Worm (Caenorhabditis elegans): ENCODE measurements around the gene D1054.19.
A peak's percentile ranks its signal among the peaks of the same experiment; 100 is the strongest.

Gene D1054.19

ce11 chrV:10807862-10808327, 12.3 kb downstream of the D1054.19 start, which contains the start of gene plrg-1 (continued):
- peak; percentile 83 for TF ChIP-seq ttx-3 (tag; optimal IDR thresholded peaks at IDR 0.05)
- peak; percentile 94 for TF ChIP-seq ceh-34 (tag; optimal IDR thresholded peaks at IDR 0.05)
- TF ChIP-seq ceh-14 (tag; optimal IDR thresholded peaks at IDR 0.05): peak; percentile 95
- peak; percentile 93 for TF ChIP-seq ceh-31 (tag; optimal IDR thresholded peaks at IDR 0.05)
- peak; percentile 71 for TF ChIP-seq unc-42 (tag; optimal IDR thresholded peaks at IDR 0.05)
- peak; percentile 90 for TF ChIP-seq rnt-1 (tag; optimal IDR thresholded peaks at IDR 0.05)
- TF ChIP-seq lim-6 (tag; optimal IDR thresholded peaks at IDR 0.05): peak; percentile 74
- TF ChIP-seq ceh-9 (tag; optimal IDR thresholded peaks at IDR 0.05): no peak
- TF ChIP-seq pha-2 (tag; optimal IDR thresholded peaks at IDR 0.05): peak; percentile 82
- peak; percentile 75 for TF ChIP-seq nhr-232 (tag; optimal IDR thresholded peaks at IDR 0.05)
- TF ChIP-seq K09A11.1 (tag; optimal IDR thresholded peaks at IDR 0.05; ENCODE audit: insufficient read depth): peak; percentile 91
- no peak for TF ChIP-seq hlh-13 (GFP tag; optimal IDR thresholded peaks at IDR 0.05)
- no peak for TF ChIP-seq ceh-24 (tag; optimal IDR thresholded peaks at IDR 0.05)
- TF ChIP-seq tbx-2 (tag; optimal IDR thresholded peaks at IDR 0.05): peak; percentile 92
- TF ChIP-seq ama-1 (optimal IDR thresholded peaks at IDR 0.05): no peak
- TF ChIP-seq ceh-22 (tag; optimal IDR thresholded peaks at IDR 0.05): peak; percentile 71
- peak; percentile 57 for TF ChIP-seq npax-4 (tag; optimal IDR thresholded peaks at IDR 0.05)
- peak; percentile 91 for TF ChIP-seq hlh-6 (tag; optimal IDR thresholded peaks at IDR 0.05)
- TF ChIP-seq ceh-2 (tag; optimal IDR thresholded peaks at IDR 0.05): peak; percentile 88
- no peak for TF ChIP-seq pha-4 (tag; optimal IDR thresholded peaks at IDR 0.05)
- peak; percentile 85 for TF ChIP-seq sox-4 (tag; optimal IDR thresholded peaks at IDR 0.05)
- peak; percentile 93 for TF ChIP-seq ceh-19 (GFP tag; optimal IDR thresholded peaks at IDR 0.05)
- peak; percentile 53 for TF ChIP-seq tbx-7 (tag; optimal IDR thresholded peaks at IDR 0.05)
- TF ChIP-seq mec-3 (tag; optimal IDR thresholded peaks at IDR 0.05; ENCODE audit: borderline replicate concordance): no peak
- TF ChIP-seq K02D7.2 (tag; optimal IDR thresholded peaks at IDR 0.05): peak; percentile 67
- peak; percentile 78 for TF ChIP-seq hlh-8 (tag; optimal IDR thresholded peaks at IDR 0.05)
- peak; percentile 37 for TF ChIP-seq odd-2 (tag; optimal IDR thresholded peaks at IDR 0.05)
- TF ChIP-seq ceh-6 (GFP tag; optimal IDR thresholded peaks at IDR 0.05): peak; percentile 82
- peak; percentile 91 for TF ChIP-seq sox-2 (GFP tag; IDR thresholded peaks at IDR 0.05)
- peak; percentile 75 for TF ChIP-seq dmd-4 (tag; optimal IDR thresholded peaks at IDR 0.05; ENCODE audit: borderline replicate concordance)
- peak; percentile 85 for TF ChIP-seq unc-86 (tag; optimal IDR thresholded peaks at IDR 0.05)
- TF ChIP-seq fkh-10 (GFP tag; optimal IDR thresholded peaks at IDR 0.05): peak; percentile 22
- TF ChIP-seq zip-5 (tag; optimal IDR thresholded peaks at IDR 0.05): peak; percentile 63
- peak; percentile 67 for TF ChIP-seq hlh-15 (tag; optimal IDR thresholded peaks at IDR 0.05)
- peak; percentile 76 for TF ChIP-seq che-1 (tag; optimal IDR thresholded peaks at IDR 0.05)
- peak; percentile 83 for TF ChIP-seq pat-9 (tag; optimal IDR thresholded peaks at IDR 0.05)
- no peak for TF ChIP-seq ceh-30 (tag; optimal IDR thresholded peaks at IDR 0.05)
- TF ChIP-seq pax-1 (tag; optimal IDR thresholded peaks at IDR 0.05): peak; percentile 49
- TF ChIP-seq nhr-11 (tag; optimal IDR thresholded peaks at IDR 0.05): no peak
- TF ChIP-seq ceh-18 (tag; optimal IDR thresholded peaks at IDR 0.05): peak; percentile 86
- peak; percentile 35 for TF ChIP-seq dve-1 (tag; optimal IDR thresholded peaks at IDR 0.05)
- peak; percentile 79 for TF ChIP-seq sdc-2 (tag; optimal IDR thresholded peaks at IDR 0.05)

DNA sequence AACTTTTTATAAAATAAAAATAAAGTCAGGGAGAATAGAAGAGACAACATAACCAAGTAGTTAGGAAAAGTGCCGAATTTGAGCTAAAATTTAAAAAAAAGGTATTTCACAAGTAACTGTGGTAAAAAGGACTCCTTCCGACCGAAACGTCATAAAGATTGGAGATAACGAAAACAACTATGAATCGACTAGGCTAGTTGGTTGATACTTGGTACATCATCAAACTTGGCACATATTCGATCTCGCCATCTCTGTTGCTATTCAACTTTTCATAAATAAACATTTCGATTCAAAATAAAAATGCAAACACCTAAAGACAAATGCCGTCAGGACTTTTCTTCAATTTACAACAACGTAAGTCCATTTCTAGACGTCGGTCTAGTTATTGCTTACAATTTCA, 16.2 kb downstream of the D1054.19 start, which contains the start of gene C29A12.22:
C29A12.22 (plus strand) TSS at position 301 of the 400 bp plus-strand sequence.
- TF ChIP-seq ceh-9 (tag; optimal IDR thresholded peaks at IDR 0.05) (no peak), unc-55 (GFP tag; optimal IDR thresholded peaks at IDR 0.05) (no peak), gmeb-2 (tag; optimal IDR thresholded peaks at IDR 0.05) (no peak), sdc-2 (tag; optimal IDR thresholded peaks at IDR 0.05) (no peak)
